Worm (Caenorhabditis elegans) whole organism, mixed stage, embryonic: ENCODE measurements around the gene C24H12.8.

Experiments
- blmp-1 ChIP-seq: fragments of 150-350 bp; optimal IDR thresholded peaks from 2 replicates; lab custom pipeline; 2014; ENCODE audit warnings: missing biosample characterization, missing genetic modification characterization
- ces-1 ChIP-seq: fragments of 150-350 bp; optimal IDR thresholded peaks from 2 replicates; lab custom pipeline; 2014; ENCODE audit warnings: missing biosample characterization, missing genetic modification reagents, missing genetic modification characterization
- elt-3 ChIP-seq: fragments of 150-350 bp; optimal IDR thresholded peaks from 2 replicates; lab custom pipeline; 2014; ENCODE audit warnings: missing biosample characterization, missing genetic modification characterization
- mep-1 ChIP-seq: fragments of 150-350 bp; optimal IDR thresholded peaks from 2 replicates; lab custom pipeline; 2017; ENCODE audit warnings: missing biosample characterization, missing genetic modification reagents, missing genetic modification characterization, inconsistent platforms
- nhr-2 ChIP-seq: fragments of 150-350 bp; optimal IDR thresholded peaks from 2 replicates; lab custom pipeline; 2014; ENCODE audit warnings: missing biosample characterization, missing genetic modification characterization
- nhr-237 ChIP-seq: fragments of 150-350 bp; optimal IDR thresholded peaks from 2 replicates; lab custom pipeline; 2014; ENCODE audit warnings: missing biosample characterization, missing genetic modification characterization
- nhr-76 ChIP-seq: sonication (generic microtip); optimal IDR thresholded peaks from 2 replicates; lab custom pipeline; 2017; ENCODE audit warnings: missing biosample characterization, missing genetic modification characterization
- tbx-8 ChIP-seq: fragments of 200-800 bp; sonication (Bioruptor generic); optimal IDR thresholded peaks from 2 replicates; lab custom pipeline; 2018; ENCODE audit warnings: mild to moderate bottlenecking, missing genetic modification characterization, moderate library complexity, missing compliant biosample characterization
- unc-62 ChIP-seq: fragments of 150-350 bp; optimal IDR thresholded peaks from 2 replicates; lab custom pipeline; 2014; ENCODE audit warnings: missing biosample characterization, missing genetic modification reagents, missing genetic modification characterization
- ztf-11 ChIP-seq: fragments of 150-350 bp; optimal IDR thresholded peaks from 2 replicates; lab custom pipeline; 2014; ENCODE audit warnings: missing biosample characterization, missing genetic modification characterization

DNA sequence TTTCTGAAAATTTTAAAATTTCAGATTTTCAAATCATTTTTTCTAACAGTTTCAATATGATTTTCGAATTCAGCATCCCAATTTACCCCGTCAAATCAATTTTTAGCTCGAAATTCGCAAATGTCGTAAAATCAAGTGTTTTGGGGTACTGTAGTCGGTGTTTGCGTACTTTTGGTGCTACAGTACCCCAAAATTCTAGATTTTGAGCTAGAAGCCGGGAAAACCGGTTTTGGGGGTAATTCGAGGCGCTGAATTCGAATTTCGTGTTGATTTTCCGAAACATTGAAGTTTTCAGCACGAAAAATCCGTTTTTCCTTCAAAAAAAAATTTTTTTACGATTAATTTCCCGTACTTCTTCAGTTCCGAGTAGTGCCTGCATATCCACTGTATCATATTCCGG is 33.4 kb upstream of the C24H12.8 start:
- TF ChIP-seq tbx-8 (GFP tag; lab: Kevin White, UChicago) (no peak), nhr-76 (tag; lab: Kevin White, UChicago) (no peak), ces-1 (GFP tag; lab: Kevin White, UChicago) (no peak), nhr-237 (tag; lab: Kevin White, UChicago) (no peak), unc-62 (GFP tag; lab: Kevin White, UChicago) (no peak), nhr-2 (tag; lab: Kevin White, UChicago) (no peak), mep-1 (tag; lab: Kevin White, UChicago) (no peak), blmp-1 (tag; lab: Kevin White, UChicago) (no peak), elt-3 (tag; lab: Kevin White, UChicago) (no peak), ztf-11 (no peak)
